Fruit fly (Drosophila melanogaster) whole organism, wandering third instar larva: ENCODE data around the gene CG34176.

Experiments
- Abd-B ChIP-seq: fragments of >200 bp; optimal IDR thresholded peaks from 2 replicates; lab custom pipeline; 2017; ENCODE audit warnings: missing biosample characterization, missing genetic modification characterization
- CG32264 ChIP-seq: fragments of 200-800 bp; sonication (Bioruptor generic); optimal IDR thresholded peaks from 2 replicates; lab custom pipeline; 2016; ENCODE audit warnings: missing biosample characterization, missing genetic modification characterization
- CG9705 ChIP-seq: fragments of 200-800 bp; sonication (Bioruptor generic); optimal IDR thresholded peaks from 2 replicates; lab custom pipeline; 2018; ENCODE audit warnings: missing biosample characterization, mild to moderate bottlenecking, missing genetic modification characterization
- CrebA ChIP-seq: fragments of 200-800 bp; sonication (Bioruptor generic); optimal IDR thresholded peaks from 2 replicates; lab custom pipeline; 2016; ENCODE audit warnings: missing biosample characterization, mild to moderate bottlenecking, missing genetic modification characterization, borderline replicate concordance
- Dfd ChIP-seq: fragments of >200 bp; optimal IDR thresholded peaks from 2 replicates; lab custom pipeline; 2017; ENCODE audit warnings: missing biosample characterization, missing genetic modification characterization
- Dif ChIP-seq: fragments of 200-275, 200-300 bp; sonication (Bioruptor generic); optimal IDR thresholded peaks from 2 replicates; lab custom pipeline; 2018; ENCODE audit warnings: missing biosample characterization, missing genetic modification characterization; ENCODE audit not compliant: partially characterized antibody
- GATAd ChIP-seq: sonication (Bioruptor generic); optimal IDR thresholded peaks from 2 replicates; lab custom pipeline; 2016; ENCODE audit warnings: missing biosample characterization, missing genetic modification characterization
- HLH106 ChIP-seq: fragments of 200-800 bp; optimal IDR thresholded peaks from 3 replicates; lab custom pipeline; 2019; ENCODE audit warnings: missing biosample characterization, mild to moderate bottlenecking, missing genetic modification characterization, moderate library complexity
- Hnf4 ChIP-seq: fragments of 200-800 bp; sonication (Bioruptor generic); optimal IDR thresholded peaks from 2 replicates; lab custom pipeline; 2016; ENCODE audit warnings: missing biosample characterization, mild to moderate bottlenecking, missing genetic modification characterization
- Hr78 ChIP-seq: fragments of >200 bp; optimal IDR thresholded peaks from 2 replicates; lab custom pipeline; 2017; ENCODE audit warnings: missing biosample characterization, missing genetic modification characterization
- Hr83 ChIP-seq: fragments of 200-300 bp; sonication (Bioruptor generic); optimal IDR thresholded peaks from 2 replicates; lab custom pipeline; 2016; ENCODE audit warnings: missing biosample characterization, mild to moderate bottlenecking, missing genetic modification characterization, moderate library complexity; ENCODE audit not compliant: poor library complexity, severe bottlenecking
- Jra ChIP-seq: sonication (Bioruptor generic); optimal IDR thresholded peaks from 2 replicates; lab custom pipeline; 2016; ENCODE audit warnings: missing biosample characterization, missing genetic modification characterization
- Mio ChIP-seq: sonication (Bioruptor generic); optimal IDR thresholded peaks from 2 replicates; lab custom pipeline; 2016; ENCODE audit warnings: missing biosample characterization, missing genetic modification characterization
- Myc ChIP-seq: fragments of >200 bp; optimal IDR thresholded peaks from 2 replicates; lab custom pipeline; 2017
- N ChIP-seq: fragments of >200 bp; optimal IDR thresholded peaks from 2 replicates; lab custom pipeline; 2018; ENCODE audit warnings: missing biosample characterization, missing external identifiers, missing genetic modification characterization
- OdsH ChIP-seq: fragments of 200-800 bp; sonication (Bioruptor generic); optimal IDR thresholded peaks from 2 replicates; lab custom pipeline; 2016; ENCODE audit warnings: missing biosample characterization, mild to moderate bottlenecking, missing genetic modification characterization
- Rel ChIP-seq, 2 experiments: fragments of 200-800 bp; sonication (Bioruptor generic) in 1 of 2; optimal IDR thresholded peaks; 2 replicates in 1 of 2; 3 replicates in 1 of 2; lab custom pipeline; 2016 to 2019; ENCODE audit warnings: mild to moderate bottlenecking in 2 of 2, missing biosample characterization in 2 of 2, missing genetic modification characterization in 2 of 2, moderate library complexity in 1 of 2
- Sp1 ChIP-seq: fragments of 200-800 bp; sonication (Bioruptor generic); optimal IDR thresholded peaks from 3 replicates; lab custom pipeline; 2019; ENCODE audit warnings: missing biosample characterization, mild to moderate bottlenecking, missing genetic modification characterization, moderate library complexity
- Vsx2 ChIP-seq: fragments of 200-300, 225-300 bp; sonication (Bioruptor generic); optimal IDR thresholded peaks from 2 replicates; lab custom pipeline; 2018; ENCODE audit warnings: missing biosample characterization, missing genetic modification characterization; ENCODE audit not compliant: partially characterized antibody
- br ChIP-seq: fragments of 200-800 bp; sonication (Bioruptor generic); optimal IDR thresholded peaks from 2 replicates; lab custom pipeline; 2016; ENCODE audit warnings: missing biosample characterization, missing genetic modification characterization
- brk ChIP-seq: fragments of 200-800 bp; sonication (Bioruptor generic); optimal IDR thresholded peaks from 2 replicates; lab custom pipeline; 2016; ENCODE audit warnings: missing biosample characterization, mild to moderate bottlenecking, missing genetic modification characterization
- dl ChIP-seq, 2 experiments: fragments of 175-275, 200-275 bp in 1 of 2; fragments of 200-275 bp in 1 of 2; sonication (Bioruptor generic); optimal IDR thresholded peaks; lab custom pipeline; 2018; ENCODE audit warnings: mild to moderate bottlenecking in 2 of 2, missing biosample characterization in 2 of 2, missing genetic modification characterization in 2 of 2, moderate library complexity in 2 of 2; ENCODE audit not compliant: partially characterized antibody in 2 of 2, insufficient read depth in 1 of 2
- dmrt93B ChIP-seq: fragments of 200-800 bp; sonication (Bioruptor generic); optimal IDR thresholded peaks from 2 replicates; lab custom pipeline; 2018; ENCODE audit warnings: missing biosample characterization, mild to moderate bottlenecking, missing genetic modification characterization
- dsf ChIP-seq: sonication (Bioruptor generic); optimal IDR thresholded peaks from 2 replicates; lab custom pipeline; 2016; ENCODE audit warnings: missing biosample characterization, missing genetic modification characterization, borderline replicate concordance
- ey ChIP-seq: fragments of 200-800 bp; sonication (Bioruptor generic); optimal IDR thresholded peaks from 2 replicates; lab custom pipeline; 2016; ENCODE audit warnings: missing biosample characterization, missing genetic modification characterization
- foxo ChIP-seq, 2 experiments: fragments of 200-800 bp; sonication (Bioruptor generic); optimal IDR thresholded peaks; 2 replicates in 1 of 2; 3 replicates in 1 of 2; lab custom pipeline; 2016 to 2017; ENCODE audit warnings: missing biosample characterization in 2 of 2, missing genetic modification characterization in 2 of 2
- fru ChIP-seq: fragments of 200-800 bp; sonication (Bioruptor generic); optimal IDR thresholded peaks from 3 replicates; lab custom pipeline; 2016; ENCODE audit warnings: missing biosample characterization, mild to moderate bottlenecking, missing genetic modification characterization
- h ChIP-seq: fragments of 200-800 bp; sonication (Bioruptor generic); optimal IDR thresholded peaks from 3 replicates; lab custom pipeline; 2016; ENCODE audit warnings: missing biosample characterization, mild to moderate bottlenecking, missing genetic modification characterization
- jim ChIP-seq: fragments of 175-275, 200-325 bp; sonication (Bioruptor generic); optimal IDR thresholded peaks from 2 replicates; lab custom pipeline; 2016; ENCODE audit warnings: missing biosample characterization, mild to moderate bottlenecking, missing genetic modification characterization
- lola ChIP-seq: fragments of >200 bp; optimal IDR thresholded peaks from 2 replicates; lab custom pipeline; 2017; ENCODE audit warnings: missing biosample characterization, missing genetic modification characterization
- pan ChIP-seq: fragments of >200 bp; optimal IDR thresholded peaks from 2 replicates; lab custom pipeline; 2017
- psq ChIP-seq: fragments of 200-800 bp; sonication (Bioruptor generic); optimal IDR thresholded peaks from 3 replicates; lab custom pipeline; 2017; ENCODE audit warnings: missing biosample characterization, mild to moderate bottlenecking, missing genetic modification characterization, moderate library complexity
- rgr ChIP-seq: fragments of 200-800 bp; sonication (Bioruptor generic); optimal IDR thresholded peaks from 3 replicates; lab custom pipeline; 2016; ENCODE audit warnings: missing biosample characterization, mild to moderate bottlenecking, missing genetic modification characterization
- sage ChIP-seq: fragments of 200-800 bp; sonication (Bioruptor generic); optimal IDR thresholded peaks from 2 replicates; lab custom pipeline; 2016; ENCODE audit warnings: missing biosample characterization, mild to moderate bottlenecking, missing genetic modification characterization
- sv ChIP-seq: fragments of 200-800 bp; sonication (Bioruptor generic); optimal IDR thresholded peaks from 3 replicates; lab custom pipeline; 2016; ENCODE audit warnings: missing biosample characterization, missing genetic modification characterization
- tai ChIP-seq: sonication (Bioruptor generic); optimal IDR thresholded peaks from 2 replicates; lab custom pipeline; 2016; ENCODE audit warnings: missing biosample characterization, missing genetic modification characterization
- usp ChIP-seq: fragments of >200 bp; optimal IDR thresholded peaks from 2 replicates; lab custom pipeline; 2017; ENCODE audit warnings: missing biosample characterization, missing genetic modification characterization
- woc ChIP-seq: sonication (Bioruptor generic); optimal IDR thresholded peaks from 2 replicates; lab custom pipeline; 2016; ENCODE audit warnings: missing biosample characterization, mild to moderate bottlenecking, missing genetic modification characterization

The CG34176 gene

DNA sequence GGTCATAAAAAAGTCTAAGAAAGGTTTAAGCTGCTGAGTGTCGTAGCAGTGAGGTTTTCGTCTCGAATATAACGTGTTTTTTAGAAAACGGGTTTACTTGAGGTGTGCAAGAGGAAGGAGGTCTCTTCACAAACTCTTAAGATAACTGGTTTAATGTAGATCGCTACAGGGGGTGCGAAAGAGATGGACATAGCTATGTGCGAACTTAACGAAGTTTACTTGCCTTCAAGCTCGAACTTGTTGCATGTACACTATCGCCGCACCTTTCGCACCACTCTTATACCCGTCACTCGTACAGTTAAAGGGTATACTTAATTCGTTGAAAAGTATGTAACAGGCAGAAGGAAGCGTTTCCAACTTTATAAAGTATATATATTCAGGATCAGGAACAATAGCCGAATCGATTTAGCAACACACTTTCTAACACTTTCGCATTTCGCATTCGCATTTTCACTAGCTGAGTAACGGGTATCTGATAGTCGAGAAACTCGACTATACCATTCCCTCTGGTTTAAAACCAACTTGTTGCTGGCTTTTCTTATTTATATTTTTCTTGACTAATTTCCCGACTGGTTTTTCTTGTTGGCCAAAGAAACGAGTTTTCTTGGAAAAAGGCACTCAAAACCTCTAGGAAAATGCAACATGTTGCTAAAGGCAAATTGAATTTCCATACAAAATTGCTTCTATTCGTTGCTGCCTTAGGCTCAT, 26.5 kb downstream of the CG34176 start:
- TF ChIP-seq Abd-B (GFP tag; lab: Kevin White, UChicago) (no peak), OdsH (GFP tag; lab: Kevin White, UChicago) (peak; percentile 36), Dif (peak; percentile 94), CG32264 (no peak), h (GFP tag; lab: Kevin White, UChicago) (peak; percentile 58), Sp1 (GFP tag; lab: Kevin White, UChicago) (peak; percentile 33), N (GFP tag; lab: Kevin White, UChicago) (no peak), dl (GFP tag; optimal IDR thresholded peaks at IDR 0.05; lab: Kevin White, UChicago; ENCODE audit: insufficient read depth in 1 of 2, partially characterized antibody in 2 of 2) (peak; percentile 36 to 44), dsf (GFP tag; lab: Kevin White, UChicago) (no peak), br (GFP tag; lab: Kevin White, UChicago) (peak; percentile 42), psq (peak; percentile 44), Dfd (GFP tag; lab: Kevin White, UChicago) (peak; percentile 54), Jra (GFP tag; lab: Kevin White, UChicago) (no peak), sage (GFP tag; lab: Kevin White, UChicago) (no peak), GATAd (GFP tag; lab: Kevin White, UChicago) (no peak), foxo (GFP tag; optimal IDR thresholded peaks at IDR 0.05; lab: Kevin White, UChicago) (peak in 1 of 2 experiments; percentile 52), dmrt93B (no peak), CG9705 (no peak), Rel (GFP tag; optimal IDR thresholded peaks at IDR 0.05; lab: Kevin White, UChicago) (no peak), Rel (tag; optimal IDR thresholded peaks at IDR 0.05; lab: Kevin White, UChicago) (no peak), rgr (peak; percentile 52), Mio (GFP tag; lab: Kevin White, UChicago) (no peak), jim (GFP tag; lab: Kevin White, UChicago) (no peak), ey (peak; percentile 53), Myc (lab: Kevin White, UChicago) (no peak), Hnf4 (GFP tag; lab: Kevin White, UChicago) (peak; percentile 39), usp (GFP tag; lab: Kevin White, UChicago) (no peak), CrebA (no peak), brk (GFP tag; lab: Kevin White, UChicago) (no peak), HLH106 (peak; percentile 62), fru (peak; percentile 29), Hr78 (no peak), lola (GFP tag; lab: Kevin White, UChicago) (no peak), Hr83 (GFP tag; lab: Kevin White, UChicago) (no peak), pan (lab: Kevin White, UChicago) (no peak), tai (no peak), sv (GFP tag; lab: Kevin White, UChicago) (peak; percentile 6), woc (GFP tag; lab: Kevin White, UChicago) (peak; percentile 68), Vsx2 (peak; percentile 97)
- TF ChIP-seq, all 38 proteins: peak for 17

DNA sequence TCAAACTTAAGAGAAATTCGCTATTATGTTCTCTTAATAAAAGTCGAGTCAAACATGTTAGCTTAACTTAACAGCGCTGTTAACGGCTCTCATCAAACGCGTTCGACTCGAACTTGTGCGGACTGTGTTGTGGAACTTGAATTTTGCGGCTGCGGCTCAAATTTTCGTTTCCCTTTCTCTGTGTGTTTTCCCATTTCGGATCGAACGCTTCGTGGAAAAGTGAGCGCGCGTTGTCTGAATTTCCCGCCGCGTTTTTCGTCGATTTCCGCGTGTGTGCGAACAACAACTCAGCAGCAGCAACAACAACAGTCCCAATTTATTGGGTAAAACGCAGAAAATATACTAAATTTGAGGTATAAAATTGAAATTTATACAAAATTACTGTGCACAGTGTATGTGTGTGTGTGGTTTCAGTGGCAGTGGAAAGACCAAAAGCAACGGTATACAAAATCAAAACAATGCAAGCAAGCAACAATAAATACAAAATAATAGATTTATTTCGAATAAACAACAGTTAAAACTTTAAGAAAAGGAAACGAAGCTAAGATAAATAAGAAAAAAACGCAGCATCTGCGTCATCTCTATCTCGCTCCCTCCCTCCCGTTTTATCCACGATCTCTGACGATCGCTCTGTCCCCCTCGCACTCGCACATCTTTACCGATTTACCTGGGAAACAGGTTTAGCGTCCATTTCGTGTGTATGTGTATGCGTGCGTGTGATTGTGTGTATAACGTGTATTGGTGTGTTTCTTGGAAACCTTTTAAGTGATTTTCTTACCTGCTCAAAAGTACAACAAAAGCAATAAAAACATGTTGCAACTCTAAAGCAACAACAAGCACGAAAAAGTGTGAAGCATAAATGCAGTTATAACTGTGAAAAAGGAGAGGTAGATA, 27.6 kb downstream of the CG34176 start, which contains the start of gene ed:
Gene ed (plus strand): TSS at position 175 of the 894 bp plus-strand sequence.
- TF ChIP-seq br (GFP tag; lab: Kevin White, UChicago) (no peak), Vsx2 (peak; percentile 84), psq (peak; percentile 77), ey (no peak), CrebA (peak; percentile 9), N (GFP tag; lab: Kevin White, UChicago) (peak; percentile 2), Hr83 (GFP tag; lab: Kevin White, UChicago) (no peak), sage (GFP tag; lab: Kevin White, UChicago) (no peak), Dif (peak; percentile 80), Sp1 (GFP tag; lab: Kevin White, UChicago) (peak; percentile 5), dl (GFP tag; optimal IDR thresholded peaks at IDR 0.05; lab: Kevin White, UChicago; ENCODE audit: insufficient read depth in 1 of 2, partially characterized antibody in 2 of 2) (no peak)
